Worm (Caenorhabditis elegans): ENCODE results near the gene klp-4.

DNA sequence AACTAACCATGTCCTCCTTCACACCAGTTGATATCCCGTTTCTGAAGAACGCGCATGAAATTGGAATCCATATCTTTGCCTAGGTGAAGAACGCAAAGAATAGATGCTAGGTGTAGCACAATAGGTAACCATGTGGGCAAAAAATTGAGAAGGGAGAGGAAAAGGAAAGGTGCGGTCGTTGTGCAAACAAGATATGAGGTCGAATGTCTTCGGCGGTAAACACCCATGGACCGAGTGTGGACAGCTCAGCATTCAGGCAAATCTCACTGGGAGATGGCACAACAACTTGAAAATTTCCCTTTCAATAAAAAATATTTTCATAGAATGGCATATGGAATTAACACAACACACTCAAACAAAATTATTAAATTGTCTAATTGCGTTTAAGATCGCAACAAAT is 31.0 kb upstream of the klp-4 start, which contains the start of gene F28B4.4:
- TF ChIP-seq ceh-82 (tag; optimal IDR thresholded peaks at IDR 0.05) (no peak), nhr-11 (tag; optimal IDR thresholded peaks at IDR 0.05) (no peak), F49E8.2 (tag; optimal IDR thresholded peaks at IDR 0.05; ENCODE audit: borderline replicate concordance) (no peak), nhr-111 (GFP tag; optimal IDR thresholded peaks at IDR 0.05) (no peak), R02D3.7 (tag; optimal IDR thresholded peaks at IDR 0.05) (no peak), hif-1 (tag; optimal IDR thresholded peaks at IDR 0.05) (no peak), snpc-4 (tag; optimal IDR thresholded peaks at IDR 0.05) (no peak), pha-4 (GFP tag; IDR thresholded peaks at IDR 0.05) (no peak), pha-4 (tag; optimal IDR thresholded peaks at IDR 0.05) (no peak), fkh-10 (GFP tag; optimal IDR thresholded peaks at IDR 0.05) (no peak), dpl-1 (GFP tag; optimal IDR thresholded peaks at IDR 0.05) (no peak), gei-8 (GFP tag; optimal IDR thresholded peaks at IDR 0.05) (no peak), zfp-3 (GFP tag; conservative IDR thresholded peaks at IDR 0.05) (no peak), nhr-41 (GFP tag; IDR thresholded peaks at IDR 0.05) (no peak), nhr-48 (tag; optimal IDR thresholded peaks at IDR 0.05) (no peak)

Data from whole organism, L4 larva.